Worm (Caenorhabditis elegans): Measurements from ENCODE around the gene K09G1.1.

- TF ChIP-seq ztf-4 (tag; optimal IDR thresholded peaks at IDR 0.05) (no peak), ama-1 (optimal IDR thresholded peaks at IDR 0.05) (no peak), R02D3.7 (tag; optimal IDR thresholded peaks at IDR 0.05) (no peak), unc-62 (GFP tag; optimal IDR thresholded peaks at IDR 0.05) (no peak), sma-9 (GFP tag; optimal IDR thresholded peaks at IDR 0.05) (no peak), sma-9 (tag; optimal IDR thresholded peaks at IDR 0.05) (no peak), nhr-237 (tag; optimal IDR thresholded peaks at IDR 0.05) (no peak), blmp-1 (tag; optimal IDR thresholded peaks at IDR 0.05; ENCODE audit: insufficient read depth) (no peak), mdl-1 (tag; optimal IDR thresholded peaks at IDR 0.05) (no peak), skn-1 (tag; optimal IDR thresholded peaks at IDR 0.05) (no peak), elt-3 (tag; optimal IDR thresholded peaks at IDR 0.05) (no peak), nhr-12 (tag; optimal IDR thresholded peaks at IDR 0.05) (no peak), nhr-129 (tag; optimal IDR thresholded peaks at IDR 0.05) (no peak), Y55F3AM.14 (GFP tag; optimal IDR thresholded peaks at IDR 0.05) (no peak), lsy-2 (tag; optimal IDR thresholded peaks at IDR 0.05) (no peak)
Observed at ce11 chrV:9625122-9625521, 41.8 kb downstream of the K09G1.1 start, which contains the start of gene idpc-4.

Data from whole organism, L2 larva.